Worm (Caenorhabditis elegans) whole organism, L1 larva: ENCODE results near the gene gipc-1.
A peak's percentile ranks its signal among the peaks of the same experiment; 100 is the strongest.

Experiments
- C16A3.4 ChIP-seq: fragments of 150-350 bp; optimal IDR thresholded peaks from 2 replicates; lab custom pipeline; 2014; ENCODE audit warnings: missing biosample characterization, missing genetic modification characterization
- F16B12.6 ChIP-seq: fragments of 150-350 bp; optimal IDR thresholded peaks from 2 replicates; lab custom pipeline; 2014; ENCODE audit warnings: missing biosample characterization, missing genetic modification characterization
- Y116A8C.19 ChIP-seq: sonication (generic microtip); optimal IDR thresholded peaks from 2 replicates; lab custom pipeline; 2016; ENCODE audit warnings: missing compliant biosample characterization, missing genetic modification characterization, borderline replicate concordance
- aha-1 ChIP-seq: fragments of 150-350 bp; optimal IDR thresholded peaks from 2 replicates; lab custom pipeline; 2014; ENCODE audit warnings: missing biosample characterization, missing genetic modification characterization
- ama-1 ChIP-seq: fragments of 150-350 bp; optimal IDR thresholded peaks from 2 replicates; lab custom pipeline; 2014
- ceh-63 ChIP-seq: fragments of 200-800 bp; sonication (Bioruptor generic); optimal IDR thresholded peaks from 2 replicates; lab custom pipeline; 2018; ENCODE audit warnings: mild to moderate bottlenecking, missing genetic modification characterization, missing compliant biosample characterization
- ceh-8 ChIP-seq: fragments of 200-800 bp; sonication (Bioruptor generic); optimal IDR thresholded peaks from 2 replicates; lab custom pipeline; 2018; ENCODE audit warnings: mild to moderate bottlenecking, missing genetic modification characterization, moderate library complexity, missing compliant biosample characterization
- ceh-82 ChIP-seq, 3 experiments: fragments of 150-350 bp in 1 of 3; sonication (generic microtip) in 2 of 3; optimal IDR thresholded peaks; 2 replicates each; lab custom pipeline; 2014 to 2017; ENCODE audit warnings: missing biosample characterization in 3 of 3, missing genetic modification characterization in 3 of 3
- ceh-90 ChIP-seq: sonication (generic microtip); optimal IDR thresholded peaks from 2 replicates; lab custom pipeline; 2016; ENCODE audit warnings: missing genetic modification characterization, missing compliant biosample characterization
- dpl-1 ChIP-seq, 3 experiments: fragments of 150-350 bp in 2 of 3; sonication (generic microtip) in 1 of 3; optimal IDR thresholded peaks; 2 replicates each; lab custom pipeline; 2014 to 2017; ENCODE audit warnings: missing biosample characterization in 3 of 3, missing genetic modification characterization in 3 of 3, missing genetic modification reagents in 3 of 3
- dsc-1 ChIP-seq: sonication (generic microtip); optimal IDR thresholded peaks from 2 replicates; lab custom pipeline; 2016; ENCODE audit warnings: mild to moderate bottlenecking, missing genetic modification characterization, missing compliant biosample characterization
- efl-1 ChIP-seq, 4 experiments: fragments of 150-350 bp; optimal IDR thresholded peaks in 3 of 4; peaks in 1 of 4; 1 replicate in 1 of 4; 2 replicates in 3 of 4; lab custom pipeline; 2014; ENCODE audit warnings: missing biosample characterization in 2 of 4, missing genetic modification characterization in 2 of 4, missing genetic modification reagents in 2 of 4
- efl-3 ChIP-seq: fragments of 200-800 bp; sonication (Bioruptor generic); optimal IDR thresholded peaks from 2 replicates; lab custom pipeline; 2018; ENCODE audit warnings: mild to moderate bottlenecking, missing genetic modification characterization, missing compliant biosample characterization
- fkh-10 ChIP-seq: sonication (generic microtip); optimal IDR thresholded peaks from 2 replicates; lab custom pipeline; 2017; ENCODE audit warnings: missing biosample characterization, missing genetic modification reagents, missing genetic modification characterization
- fkh-8 ChIP-seq: sonication (generic microtip); optimal IDR thresholded peaks from 2 replicates; lab custom pipeline; 2016; ENCODE audit warnings: mild to moderate bottlenecking, missing genetic modification characterization, missing compliant biosample characterization
- fos-1 ChIP-seq: fragments of 150-350 bp; optimal IDR thresholded peaks from 2 replicates; lab custom pipeline; 2014; ENCODE audit warnings: missing biosample characterization, missing genetic modification characterization
- hlh-17 ChIP-seq: fragments of 200-800 bp; sonication (Bioruptor generic); optimal IDR thresholded peaks from 2 replicates; lab custom pipeline; 2018; ENCODE audit warnings: missing genetic modification characterization, mild to moderate bottlenecking, missing compliant biosample characterization, moderate library complexity, borderline replicate concordance
- lin-14 ChIP-seq: fragments of 200-800 bp; sonication (Bioruptor generic); optimal IDR thresholded peaks from 2 replicates; lab custom pipeline; 2018; ENCODE audit warnings: mild to moderate bottlenecking, missing genetic modification characterization, moderate library complexity, missing compliant biosample characterization
- lin-39 ChIP-seq: fragments of 150-350 bp; optimal IDR thresholded peaks from 2 replicates; lab custom pipeline; 2014; ENCODE audit warnings: missing biosample characterization, missing genetic modification reagents, missing genetic modification characterization
- lsy-2 ChIP-seq, 2 experiments: fragments of 150-350 bp; optimal IDR thresholded peaks; 2 replicates each; lab custom pipeline; 2014; ENCODE audit warnings: missing biosample characterization in 2 of 2, missing genetic modification characterization in 2 of 2
- mdl-1 ChIP-seq, 2 experiments: fragments of 150-350 bp; optimal IDR thresholded peaks; 2 replicates each; lab custom pipeline; 2014 to 2017; ENCODE audit warnings: missing biosample characterization in 2 of 2, missing genetic modification characterization in 2 of 2, inconsistent platforms in 1 of 2
- nhr-12 ChIP-seq: sonication (generic microtip); optimal IDR thresholded peaks from 2 replicates; lab custom pipeline; 2017; ENCODE audit warnings: missing biosample characterization, missing genetic modification characterization
- nhr-237 ChIP-seq: fragments of 150-350 bp; optimal IDR thresholded peaks from 2 replicates; lab custom pipeline; 2014; ENCODE audit warnings: missing biosample characterization, missing genetic modification characterization
- nhr-47 ChIP-seq: sonication (generic microtip); optimal IDR thresholded peaks from 2 replicates; lab custom pipeline; 2016; ENCODE audit warnings: mild to moderate bottlenecking, missing genetic modification characterization, moderate library complexity, missing compliant biosample characterization
- nhr-84 ChIP-seq: sonication (generic microtip); optimal IDR thresholded peaks from 2 replicates; lab custom pipeline; 2017; ENCODE audit warnings: missing biosample characterization, missing genetic modification characterization
- nhr-85 ChIP-seq: sonication (generic microtip); peaks from one replicate; lab custom pipeline; 2016; ENCODE audit warnings: missing genetic modification characterization, inconsistent platforms, missing compliant biosample characterization
- pax-3 ChIP-seq: fragments of 200-800 bp; sonication (Bioruptor generic); optimal IDR thresholded peaks from 2 replicates; lab custom pipeline; 2018; ENCODE audit warnings: mild to moderate bottlenecking, missing genetic modification characterization, moderate library complexity, missing compliant biosample characterization
- pqm-1 ChIP-seq: sonication (generic microtip); optimal IDR thresholded peaks from 3 replicates; lab custom pipeline; 2017; ENCODE audit warnings: missing biosample characterization, missing genetic modification characterization
- rnt-1 ChIP-seq: sonication (generic microtip); optimal IDR thresholded peaks from 2 replicates; lab custom pipeline; 2016; ENCODE audit warnings: mild to moderate bottlenecking, missing genetic modification characterization, moderate library complexity, missing compliant biosample characterization
- skn-1 ChIP-seq: fragments of 150-350 bp; optimal IDR thresholded peaks from 2 replicates; lab custom pipeline; 2014; ENCODE audit warnings: missing biosample characterization, missing genetic modification characterization
- snu-23 ChIP-seq: sonication (generic microtip); optimal IDR thresholded peaks from 2 replicates; lab custom pipeline; 2016; ENCODE audit warnings: missing genetic modification characterization, missing compliant biosample characterization
- sox-4 ChIP-seq: sonication (generic microtip); optimal IDR thresholded peaks from 2 replicates; lab custom pipeline; 2016; ENCODE audit warnings: missing genetic modification characterization, missing compliant biosample characterization
- sptf-1 ChIP-seq: fragments of 150-350 bp; optimal IDR thresholded peaks from 2 replicates; lab custom pipeline; 2014; ENCODE audit warnings: missing biosample characterization, missing genetic modification characterization
- tbx-2 ChIP-seq: sonication (generic microtip); optimal IDR thresholded peaks from 2 replicates; lab custom pipeline; 2016; ENCODE audit warnings: missing genetic modification characterization, missing compliant biosample characterization
- tlp-1 ChIP-seq: fragments of 150-350 bp; optimal IDR thresholded peaks from 2 replicates; lab custom pipeline; 2014; ENCODE audit warnings: missing biosample characterization, missing genetic modification characterization
- unc-130 ChIP-seq: fragments of 150-350 bp; optimal IDR thresholded peaks from 2 replicates; lab custom pipeline; 2017; ENCODE audit warnings: missing biosample characterization, missing genetic modification characterization, inconsistent platforms
- unc-30 ChIP-seq: sonication (generic microtip); optimal IDR thresholded peaks from 2 replicates; lab custom pipeline; 2017; ENCODE audit warnings: missing biosample characterization, missing genetic modification characterization
- unc-86 ChIP-seq: sonication (generic microtip); optimal IDR thresholded peaks from 2 replicates; lab custom pipeline; 2016; ENCODE audit warnings: missing genetic modification characterization, missing compliant biosample characterization
- unc-98 ChIP-seq: fragments of 200-800 bp; sonication (Bioruptor generic); IDR thresholded peaks from 2 replicates; pipeline ENCODE4 v1.3.6; 2022; ENCODE audit warnings: missing genetic modification characterization, missing compliant biosample characterization
- xbp-1 ChIP-seq: sonication (generic microtip); optimal IDR thresholded peaks from 2 replicates; lab custom pipeline; 2016; ENCODE audit warnings: missing genetic modification characterization, missing compliant biosample characterization
- ztf-11 ChIP-seq, 2 experiments: sonication (generic microtip); optimal IDR thresholded peaks; 2 replicates each; lab custom pipeline; 2016 to 2017; ENCODE audit warnings: missing genetic modification characterization in 2 of 2, missing biosample characterization in 1 of 2, missing compliant biosample characterization in 1 of 2

The gipc-1 gene

DNA sequence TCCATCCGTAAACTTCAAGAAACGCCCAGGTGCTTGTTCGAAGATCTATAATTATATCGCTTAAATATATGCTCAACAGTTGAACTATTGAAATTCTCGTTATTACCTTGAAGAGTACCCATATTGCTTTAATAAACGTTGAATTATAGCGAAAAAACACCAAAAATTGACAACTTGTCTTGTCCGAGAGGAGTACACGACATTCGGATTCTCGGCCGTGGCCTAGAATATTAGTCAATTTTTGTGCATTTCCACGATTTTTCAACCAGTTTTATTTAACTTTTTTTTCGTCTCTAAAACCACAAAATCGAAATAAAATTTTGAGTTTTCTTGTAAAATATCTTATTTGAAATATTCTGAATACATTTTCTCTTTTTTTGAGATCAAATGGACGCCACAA, 41.7 kb downstream of the gipc-1 start, which contains the start of the genes F26F4.9 and cee-1 (continued):
- TF ChIP-seq dpl-1 (GFP tag; optimal IDR thresholded peaks at IDR 0.05; lab: Kevin White, UChicago): peak; percentile 61 to 76 (median 68)
- no peak for TF ChIP-seq ama-1 (lab: Kevin White, UChicago)
- no peak for TF ChIP-seq tlp-1 (tag; lab: Kevin White, UChicago)
- TF ChIP-seq pqm-1: no peak
- no peak for TF ChIP-seq nhr-237 (tag; lab: Kevin White, UChicago)
- no peak for TF ChIP-seq hlh-17
- TF ChIP-seq nhr-85 (tag; lab: Kevin White, UChicago): peak; percentile 82
- no peak for TF ChIP-seq sptf-1 (tag; lab: Kevin White, UChicago)
- peak; percentile 76 for TF ChIP-seq pax-3
- no peak for TF ChIP-seq fkh-10 (GFP tag; lab: Kevin White, UChicago)
- peak; percentile 73 for TF ChIP-seq Y116A8C.19
- TF ChIP-seq unc-30 (tag; lab: Kevin White, UChicago): no peak
- peak; percentile 82 for TF ChIP-seq tbx-2
- peak; percentile 78 for TF ChIP-seq xbp-1 (tag; lab: Kevin White, UChicago)
- no peak for TF ChIP-seq aha-1 (tag; lab: Kevin White, UChicago)
- TF ChIP-seq ceh-8 (GFP tag; lab: Kevin White, UChicago): no peak
- peak in 2 of 3 experiments; percentile 19 to 47 for TF ChIP-seq ceh-82 (tag; optimal IDR thresholded peaks at IDR 0.05; lab: Kevin White, UChicago)
- no peak for TF ChIP-seq nhr-12 (tag; lab: Kevin White, UChicago)
- TF ChIP-seq sox-4 (tag; lab: Kevin White, UChicago): peak; percentile 87
- TF ChIP-seq F16B12.6: peak; percentile 40
- TF ChIP-seq ceh-90 (tag; lab: Kevin White, UChicago): peak; percentile 90
- no peak for TF ChIP-seq nhr-84 (tag; lab: Kevin White, UChicago)
- no peak for TF ChIP-seq lin-39 (tag; lab: Kevin White, UChicago)
- TF ChIP-seq rnt-1: peak; percentile 96
- no peak for TF ChIP-seq mdl-1 (tag; optimal IDR thresholded peaks at IDR 0.05; lab: Kevin White, UChicago)
- peak; percentile 84 for TF ChIP-seq dsc-1
- peak; percentile 70 for TF ChIP-seq fkh-8
- TF ChIP-seq ceh-63 (GFP tag; lab: Kevin White, UChicago): no peak
- TF ChIP-seq efl-3 (GFP tag; lab: Kevin White, UChicago): no peak
- no peak for TF ChIP-seq unc-98 (GFP tag; lab: Robert Waterston, UW)
- TF ChIP-seq lin-14 (GFP tag; lab: Kevin White, UChicago): peak; percentile 71
- TF ChIP-seq ztf-11 (tag; optimal IDR thresholded peaks at IDR 0.05; lab: Kevin White, UChicago): peak in 1 of 2 experiments; percentile 88
- peak; percentile 22 for TF ChIP-seq skn-1 (tag; lab: Kevin White, UChicago)
- TF ChIP-seq unc-86 (tag; lab: Kevin White, UChicago): peak; percentile 32
- TF ChIP-seq nhr-47 (tag; lab: Kevin White, UChicago): peak; percentile 82
- TF ChIP-seq, all 84 proteins: peak for 41

DNA sequence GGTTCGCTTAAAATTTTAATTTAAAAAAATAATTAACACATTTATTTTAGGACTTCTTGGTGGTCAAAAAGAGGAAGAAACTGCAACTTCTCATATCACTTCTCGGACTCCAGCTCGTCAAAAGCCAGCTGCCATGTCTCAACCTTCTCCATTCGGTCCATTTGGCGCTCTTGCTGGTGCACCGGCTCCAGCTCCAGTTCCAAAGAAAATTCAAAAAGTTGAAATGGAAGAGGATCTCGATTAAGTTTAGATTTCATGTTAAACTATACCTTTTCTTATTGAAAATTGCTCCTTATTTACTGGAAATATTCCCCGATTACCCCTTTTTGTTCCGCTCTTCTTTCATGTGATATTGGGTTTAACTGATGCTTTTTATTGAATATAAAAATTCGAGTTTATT, 43.2 kb downstream of the gipc-1 start:
- TF ChIP-seq snu-23: no peak
- TF ChIP-seq ztf-11 (tag; optimal IDR thresholded peaks at IDR 0.05; lab: Kevin White, UChicago): no peak
- no peak for TF ChIP-seq fos-1 (tag; lab: Kevin White, UChicago)
- TF ChIP-seq lsy-2 (tag; optimal IDR thresholded peaks at IDR 0.05; lab: Kevin White, UChicago): no peak
- TF ChIP-seq nhr-85 (tag; lab: Kevin White, UChicago): no peak
- TF ChIP-seq unc-98 (GFP tag; lab: Robert Waterston, UW): no peak
- TF ChIP-seq C16A3.4 (tag; lab: Kevin White, UChicago): no peak
- no peak for TF ChIP-seq ama-1 (lab: Kevin White, UChicago)
- no peak for TF ChIP-seq fkh-10 (GFP tag; lab: Kevin White, UChicago)
- TF ChIP-seq lin-39 (tag; lab: Kevin White, UChicago): no peak
- no peak for TF ChIP-seq unc-130 (tag; lab: Kevin White, UChicago)

DNA sequence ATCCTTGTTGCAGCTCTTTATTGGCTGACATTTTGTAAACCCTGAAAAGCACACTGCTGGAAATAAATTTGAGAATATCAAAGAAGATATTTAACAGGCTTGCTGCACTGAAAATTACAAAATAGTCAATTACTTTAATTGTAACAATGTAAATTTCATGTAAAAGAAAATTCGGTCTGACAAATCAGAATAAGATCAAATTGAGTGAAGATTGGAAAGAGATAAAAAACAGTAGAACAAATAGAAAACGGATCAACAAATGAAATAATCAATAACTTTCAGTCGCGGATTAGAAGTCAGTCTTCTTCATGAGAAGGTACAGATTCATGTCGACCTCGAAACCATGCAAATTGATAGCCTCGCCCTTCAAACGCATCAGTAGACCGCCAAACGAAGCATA, 46.5 kb downstream of the gipc-1 start, which contains the start of gene rars-1:
TSS of gene rars-1 (minus strand) at position 101 of the 400 bp plus-strand sequence.
- no peak for TF ChIP-seq efl-1 (optimal IDR thresholded peaks at IDR 0.05; lab: Kevin White, UChicago)
- TF ChIP-seq efl-1 (GFP tag; optimal IDR thresholded peaks at IDR 0.05 in 1 of 2; lab: Kevin White, UChicago): peak in 1 of 2 experiments; percentile 52
- TF ChIP-seq mdl-1 (tag; optimal IDR thresholded peaks at IDR 0.05; lab: Kevin White, UChicago): no peak
